Worm (Caenorhabditis elegans): ENCODE measurements around the gene flcn-1.

ce11 chrII:6965573-6965972, 37.0 kb downstream of the flcn-1 start, which contains the start of gene tra-2:
- TF ChIP-seq cog-1 (tag; optimal IDR thresholded peaks at IDR 0.05) (no peak), ztf-23 (GFP tag; IDR thresholded peaks at IDR 0.05) (no peak)

All from whole organism, midembryonic.